Worm (Caenorhabditis elegans) whole organism, young adult: ENCODE data around the gene srg-27.

ENCODE experiments used
- C17E4.6 ChIP-seq: fragments of 200-800 bp; sonication (Bioruptor generic); IDR thresholded peaks from 2 replicates; pipeline ENCODE4 v1.3.6; 2022; ENCODE audit warnings: missing genetic modification reagents, missing genetic modification characterization, missing compliant biosample characterization
- F10E7.11 ChIP-seq: sonication (generic microtip); optimal IDR thresholded peaks from 2 replicates; lab custom pipeline; 2017; ENCODE audit warnings: mild to moderate bottlenecking, missing genetic modification characterization, moderate library complexity, missing compliant biosample characterization
- F33H1.4 ChIP-seq: fragments of 200-800 bp; sonication (Bioruptor generic); IDR thresholded peaks from 2 replicates; pipeline ENCODE4 v1.3.6; 2022; ENCODE audit warnings: missing genetic modification reagents, missing genetic modification characterization, missing compliant biosample characterization
- F49E8.2 ChIP-seq: sonication (generic microtip); optimal IDR thresholded peaks from 3 replicates; lab custom pipeline; 2017; ENCODE audit warnings: missing genetic modification characterization, mild to moderate bottlenecking, missing compliant biosample characterization, antibody characterized with exemption, moderate library complexity; ENCODE audit not compliant: insufficient read depth
- F57C9.4 ChIP-seq: sonication (generic microtip); optimal IDR thresholded peaks from 2 replicates; lab custom pipeline; 2017; ENCODE audit warnings: mild to moderate bottlenecking, missing genetic modification characterization, missing compliant biosample characterization
- K11D2.4 ChIP-seq: fragments of 200-800 bp; sonication (Bioruptor generic); IDR thresholded peaks from 2 replicates; pipeline ENCODE4 v1.3.6; 2022; ENCODE audit warnings: missing genetic modification reagents, missing genetic modification characterization, missing compliant biosample characterization
- T07F8.4 ChIP-seq: sonication (generic microtip); optimal IDR thresholded peaks from 2 replicates; lab custom pipeline; 2016; ENCODE audit warnings: mild to moderate bottlenecking, missing genetic modification characterization, moderate library complexity, missing compliant biosample characterization
- Y56A3A.18 ChIP-seq: fragments of 200-800 bp; sonication (Bioruptor generic); IDR thresholded peaks from 2 replicates; pipeline ENCODE4 v1.3.6; 2022; ENCODE audit warnings: missing genetic modification reagents, missing genetic modification characterization, missing compliant biosample characterization
- Y67H2A.10 ChIP-seq: fragments of 200-800 bp; sonication (Bioruptor generic); conservative IDR thresholded peaks from 2 replicates; pipeline ENCODE4 v1.3.6; 2022; ENCODE audit warnings: missing genetic modification reagents, missing genetic modification characterization, missing compliant biosample characterization
- Y95B8A.8 ChIP-seq: fragments of 200-800 bp; sonication (Bioruptor generic); IDR thresholded peaks from 2 replicates; pipeline ENCODE4 v1.3.6; 2022; ENCODE audit warnings: missing genetic modification reagents, missing genetic modification characterization, missing compliant biosample characterization
- akir-1 ChIP-seq: fragments of 200-800 bp; sonication (Bioruptor generic); optimal IDR thresholded peaks from 2 replicates; lab custom pipeline; 2018; ENCODE audit warnings: mild to moderate bottlenecking, missing genetic modification characterization, moderate library complexity, missing compliant biosample characterization
- atf-7 ChIP-seq: sonication (generic microtip); optimal IDR thresholded peaks from 2 replicates; lab custom pipeline; 2017; ENCODE audit warnings: mild to moderate bottlenecking, missing genetic modification characterization, missing compliant biosample characterization
- athp-1 ChIP-seq: sonication (generic microtip); optimal IDR thresholded peaks from 2 replicates; lab custom pipeline; 2017; ENCODE audit warnings: mild to moderate bottlenecking, missing genetic modification characterization, missing compliant biosample characterization
- attf-3 ChIP-seq: fragments of 200-800 bp; sonication (Bioruptor generic); conservative IDR thresholded peaks from 2 replicates; pipeline ENCODE4 v1.3.6; 2022; ENCODE audit warnings: missing genetic modification reagents, missing genetic modification characterization, missing compliant biosample characterization
- bed-2 ChIP-seq: fragments of 200-800 bp; sonication (Bioruptor generic); IDR thresholded peaks from 2 replicates; pipeline ENCODE4 v1.3.6; 2022; ENCODE audit warnings: missing genetic modification reagents, missing genetic modification characterization, missing compliant biosample characterization
- ceh-58 ChIP-seq: fragments of 200-800 bp; sonication (Bioruptor generic); IDR thresholded peaks from 2 replicates; pipeline ENCODE4 v1.3.6; 2022; ENCODE audit warnings: missing genetic modification characterization, missing compliant biosample characterization
- dpl-1 ChIP-seq: fragments of 150-350 bp; optimal IDR thresholded peaks from 2 replicates; lab custom pipeline; 2014; ENCODE audit warnings: missing biosample characterization, missing genetic modification reagents, missing genetic modification characterization
- ets-4 ChIP-seq: fragments of 200-800 bp; sonication (Bioruptor generic); optimal IDR thresholded peaks from 2 replicates; lab custom pipeline; 2018; ENCODE audit warnings: mild to moderate bottlenecking, missing genetic modification characterization, missing compliant biosample characterization
- hlh-26 ChIP-seq: fragments of 200-800 bp; sonication (Bioruptor generic); conservative IDR thresholded peaks from 2 replicates; pipeline ENCODE4 v1.3.6; 2022; ENCODE audit warnings: missing genetic modification reagents, missing genetic modification characterization, missing compliant biosample characterization
- hsf-1 ChIP-seq: fragments of 200-800 bp; sonication (Bioruptor generic); IDR thresholded peaks from 2 replicates; pipeline ENCODE4 v1.3.6; 2022; ENCODE audit warnings: missing genetic modification reagents, missing genetic modification characterization, missing compliant biosample characterization
- let-607 ChIP-seq, 2 experiments: fragments of 200-800 bp in 1 of 2; sonication (Bioruptor generic) in 1 of 2; sonication (generic microtip) in 1 of 2; optimal IDR thresholded peaks; 2 replicates each; lab custom pipeline; 2016 to 2018; ENCODE audit warnings: mild to moderate bottlenecking in 2 of 2, missing compliant biosample characterization in 2 of 2, missing genetic modification characterization in 2 of 2, moderate library complexity in 2 of 2, missing genotype in 1 of 2
- lin-40 ChIP-seq: sonication (generic microtip); optimal IDR thresholded peaks from 2 replicates; lab custom pipeline; 2016; ENCODE audit warnings: missing genetic modification characterization, mild to moderate bottlenecking, missing compliant biosample characterization, missing genotype, missing genetic modification reagents
- mcd-1 ChIP-seq: fragments of 200-800 bp; sonication (Bioruptor generic); IDR thresholded peaks from 2 replicates; pipeline ENCODE4 v1.3.6; 2022; ENCODE audit warnings: missing genetic modification reagents, missing genetic modification characterization, missing compliant biosample characterization
- mes-4 ChIP-seq: sonication (generic microtip); optimal IDR thresholded peaks from 2 replicates; lab custom pipeline; 2016; ENCODE audit warnings: missing genotype, missing genetic modification characterization, missing compliant biosample characterization
- pbrm-1 ChIP-seq: fragments of 200-800 bp; sonication (Bioruptor generic); IDR thresholded peaks from 2 replicates; pipeline ENCODE4 v1.3.6; 2022; ENCODE audit warnings: missing genetic modification reagents, missing genetic modification characterization, missing compliant biosample characterization
- pha-4 ChIP-seq: fragments of 150-350 bp; sonication (generic microtip); optimal IDR thresholded peaks from 2 replicates; lab custom pipeline; 2014; ENCODE audit warnings: missing biosample characterization, missing genetic modification reagents, missing genetic modification characterization
- rec-8 ChIP-seq, 2 experiments: sonication (generic microtip); optimal IDR thresholded peaks; 2 replicates each; lab custom pipeline; 2016; ENCODE audit warnings: mild to moderate bottlenecking in 2 of 2, missing genetic modification characterization in 2 of 2, missing genetic modification reagents in 2 of 2, missing genotype in 2 of 2, missing biosample characterization in 1 of 2, missing compliant biosample characterization in 1 of 2, moderate library complexity in 1 of 2
- repo-1 ChIP-seq: sonication (generic microtip); optimal IDR thresholded peaks from 2 replicates; lab custom pipeline; 2017; ENCODE audit warnings: mild to moderate bottlenecking, missing genetic modification characterization, missing compliant biosample characterization
- rpc-1 ChIP-seq, 2 experiments: fragments of 150-350 bp in 1 of 2; sonication (generic microtip) in 1 of 2; optimal IDR thresholded peaks; 2 replicates each; lab custom pipeline; 2014 to 2018; ENCODE audit warnings: missing biosample characterization in 1 of 2, missing genetic modification characterization in 1 of 2, missing genetic modification reagents in 1 of 2, missing genotype in 1 of 2
- sdz-38 ChIP-seq: sonication (generic microtip); optimal IDR thresholded peaks from 2 replicates; lab custom pipeline; 2016; ENCODE audit warnings: missing genotype, missing genetic modification characterization, missing compliant biosample characterization
- sea-2 ChIP-seq: fragments of 200-800 bp; sonication (Bioruptor generic); IDR thresholded peaks from 2 replicates; pipeline ENCODE4 v1.3.6; 2022; ENCODE audit warnings: missing genetic modification characterization, missing compliant biosample characterization
- snpc-1.3 ChIP-seq: sonication (generic microtip); optimal IDR thresholded peaks from 2 replicates; lab custom pipeline; 2017; ENCODE audit warnings: missing genetic modification characterization, mild to moderate bottlenecking, missing compliant biosample characterization, antibody characterized with exemption, moderate library complexity, missing genotype, missing genetic modification reagents; ENCODE audit not compliant: insufficient read depth
- snpc-3.4 ChIP-seq: sonication (generic microtip); optimal IDR thresholded peaks from 2 replicates; lab custom pipeline; 2017; ENCODE audit warnings: missing genetic modification characterization, mild to moderate bottlenecking, missing compliant biosample characterization, antibody characterized with exemption, moderate library complexity, missing genotype, missing genetic modification reagents
- somi-1 ChIP-seq: fragments of 200-800 bp; sonication (Bioruptor generic); optimal IDR thresholded peaks from 2 replicates; lab custom pipeline; 2018; ENCODE audit warnings: mild to moderate bottlenecking, missing genetic modification characterization, missing compliant biosample characterization
- sptf-2 ChIP-seq: fragments of 200-800 bp; sonication (Bioruptor generic); optimal IDR thresholded peaks from 2 replicates; lab custom pipeline; 2018; ENCODE audit warnings: mild to moderate bottlenecking, missing genetic modification characterization, missing compliant biosample characterization
- tbx-9 ChIP-seq: sonication (generic microtip); optimal IDR thresholded peaks from 2 replicates; lab custom pipeline; 2016; ENCODE audit warnings: borderline replicate concordance, missing genetic modification characterization, inconsistent platforms, missing compliant biosample characterization
- unc-130 ChIP-seq: sonication (generic microtip); optimal IDR thresholded peaks from 2 replicates; lab custom pipeline; 2016; ENCODE audit warnings: missing genetic modification reagents, missing genetic modification characterization, missing compliant biosample characterization
- unc-62 ChIP-seq: fragments of 150-350 bp; optimal IDR thresholded peaks from 2 replicates; lab custom pipeline; 2014; ENCODE audit warnings: missing biosample characterization, missing genetic modification reagents, missing genetic modification characterization
- zfh-2 ChIP-seq: fragments of 200-800 bp; sonication (Bioruptor generic); conservative IDR thresholded peaks from 2 replicates; pipeline ENCODE4 v1.3.6; 2022; ENCODE audit warnings: missing genetic modification reagents, missing genetic modification characterization, missing compliant biosample characterization
- ztf-18 ChIP-seq: sonication (generic microtip); optimal IDR thresholded peaks from 2 replicates; lab custom pipeline; 2016; ENCODE audit warnings: missing genotype, mild to moderate bottlenecking, missing genetic modification characterization, missing compliant biosample characterization
- ztf-22 ChIP-seq: fragments of 200-800 bp; sonication (Bioruptor generic); optimal IDR thresholded peaks from 2 replicates; lab custom pipeline; 2018; ENCODE audit warnings: mild to moderate bottlenecking, missing genetic modification characterization, moderate library complexity, missing compliant biosample characterization

srg-27 gene

ce11 chrV:5303389-5303788, 36.2 kb upstream of the srg-27 start, which contains the start of gene ncx-2 (continued):
- TF ChIP-seq Y67H2A.10 (GFP tag; lab: Robert Waterston, UW) = no peak
- TF ChIP-seq sdz-38 (tag; lab: Kevin White, UChicago) = no peak
- TF ChIP-seq snpc-1.3 = no peak

ce11 chrV:5304366-5304765, 35.2 kb upstream of the srg-27 start:
- no peak for TF ChIP-seq T07F8.4
- no peak for TF ChIP-seq ztf-22 (GFP tag; lab: Kevin White, UChicago)
- TF ChIP-seq Y95B8A.8 (GFP tag; lab: Robert Waterston, UW) = no peak
- no peak for TF ChIP-seq mes-4 (tag; lab: Kevin White, UChicago)
- TF ChIP-seq zfh-2 = no peak
- TF ChIP-seq ets-4 = no peak
- no peak for TF ChIP-seq F33H1.4 (GFP tag; lab: Robert Waterston, UW)
- no peak for TF ChIP-seq sea-2 (GFP tag; lab: Robert Waterston, UW)
- TF ChIP-seq mcd-1 (GFP tag; lab: Robert Waterston, UW) = no peak
- no peak for TF ChIP-seq K11D2.4
- no peak for TF ChIP-seq hsf-1 (GFP tag; lab: Robert Waterston, UW)
- no peak for TF ChIP-seq sdz-38 (tag; lab: Kevin White, UChicago)
- TF ChIP-seq rec-8 (tag; optimal IDR thresholded peaks at IDR 0.05; lab: Kevin White, UChicago) = no peak
- no peak for TF ChIP-seq unc-130
- no peak for TF ChIP-seq tbx-9
- no peak for TF ChIP-seq bed-2 (GFP tag; lab: Robert Waterston, UW)
- TF ChIP-seq athp-1 (tag; lab: Kevin White, UChicago) = no peak
- TF ChIP-seq C17E4.6 (GFP tag; lab: Robert Waterston, UW) = no peak
- no peak for TF ChIP-seq F57C9.4

ce11 chrV:5311635-5312034, 28.0 kb upstream of the srg-27 start, which contains the start of gene C10G8.4:
Gene C10G8.4 (plus strand): TSS chrV:5311935.
- no peak for TF ChIP-seq akir-1 (GFP tag; lab: Kevin White, UChicago)
- TF ChIP-seq sptf-2 (GFP tag; lab: Kevin White, UChicago) = no peak
- TF ChIP-seq hlh-26 = no peak
- TF ChIP-seq F49E8.2 (tag; lab: Kevin White, UChicago) = no peak
- TF ChIP-seq attf-3 (GFP tag; lab: Robert Waterston, UW) = no peak

- TF ChIP-seq Y56A3A.18 (no peak), sea-2 (GFP tag; lab: Robert Waterston, UW) (no peak), ceh-58 (GFP tag; lab: Robert Waterston, UW) (no peak), somi-1 (GFP tag; lab: Kevin White, UChicago) (no peak), snpc-3.4 (tag; lab: Kevin White, UChicago) (no peak)
Observed at ce11 chrV:5312453-5312852, 27.1 kb upstream of the srg-27 start, which contains the start of gene C10G8.3. Gene C10G8.3 (plus strand): TSS chrV:5312753.

ce11 chrV:5314104-5314503, 25.5 kb upstream of the srg-27 start, which contains the start of gene C10G8.2:
Gene C10G8.2 (plus strand): TSS chrV:5314404.
- TF ChIP-seq dpl-1 (GFP tag; lab: Kevin White, UChicago) = no peak
- TF ChIP-seq pbrm-1 = no peak
- no peak for TF ChIP-seq unc-62 (GFP tag; lab: Kevin White, UChicago)
- no peak for TF ChIP-seq let-607 (tag; optimal IDR thresholded peaks at IDR 0.05; lab: Kevin White, UChicago)
- no peak for TF ChIP-seq ztf-18 (tag; lab: Kevin White, UChicago)
- TF ChIP-seq pha-4 = no peak
- TF ChIP-seq atf-7 = no peak
- TF ChIP-seq repo-1 (tag; lab: Kevin White, UChicago) = no peak
- TF ChIP-seq F10E7.11 (tag; lab: Kevin White, UChicago) = no peak
- TF ChIP-seq rpc-1 (optimal IDR thresholded peaks at IDR 0.05; lab: Kevin White, UChicago) = no peak
- no peak for TF ChIP-seq rpc-1 (tag; optimal IDR thresholded peaks at IDR 0.05; lab: Kevin White, UChicago)
- TF ChIP-seq lin-40 (tag; lab: Kevin White, UChicago) = no peak
